Worm (Caenorhabditis elegans) whole organism, L2 larva: Measurements from ENCODE around the gene cpg-23.

Experiments
- C34F6.9 ChIP-seq: fragments of 150-350 bp; optimal IDR thresholded peaks from 2 replicates; lab custom pipeline; 2014; ENCODE audit warnings: missing biosample characterization, missing genetic modification characterization
- F13H6.1 ChIP-seq: sonication (generic microtip); optimal IDR thresholded peaks from 2 replicates; lab custom pipeline; 2016; ENCODE audit warnings: missing genetic modification characterization, missing compliant biosample characterization
- R02D3.7 ChIP-seq: fragments of 150-350 bp; optimal IDR thresholded peaks from 2 replicates; lab custom pipeline; 2014; ENCODE audit warnings: missing biosample characterization, missing genetic modification characterization
- Y55F3AM.14 ChIP-seq: fragments of 200-800 bp; sonication (Bioruptor generic); optimal IDR thresholded peaks from 2 replicates; lab custom pipeline; 2018; ENCODE audit warnings: mild to moderate bottlenecking, missing genetic modification characterization, missing compliant biosample characterization
- ZK546.5 ChIP-seq: sonication (generic microtip); optimal IDR thresholded peaks from 2 replicates; lab custom pipeline; 2017; ENCODE audit warnings: missing biosample characterization, missing genetic modification characterization
- alr-1 ChIP-seq: fragments of 150-350 bp; optimal IDR thresholded peaks from 2 replicates; lab custom pipeline; 2014; ENCODE audit warnings: missing biosample characterization, missing genetic modification characterization
- ama-1 ChIP-seq: fragments of 150-350 bp; optimal IDR thresholded peaks from 2 replicates; lab custom pipeline; 2018; ENCODE audit warnings: inconsistent platforms
- blmp-1 ChIP-seq: sonication (generic microtip); optimal IDR thresholded peaks from 2 replicates; lab custom pipeline; 2017; ENCODE audit warnings: missing genetic modification characterization, mild to moderate bottlenecking, missing compliant biosample characterization, antibody characterized with exemption, moderate library complexity; ENCODE audit not compliant: insufficient read depth
- ceh-82 ChIP-seq: fragments of 150-350 bp; optimal IDR thresholded peaks from 2 replicates; lab custom pipeline; 2014; ENCODE audit warnings: missing biosample characterization, missing genetic modification characterization
- crh-2 ChIP-seq: sonication (generic microtip); optimal IDR thresholded peaks from 2 replicates; lab custom pipeline; 2017; ENCODE audit warnings: missing biosample characterization, missing genetic modification characterization
- dmd-4 ChIP-seq: sonication (generic microtip); optimal IDR thresholded peaks from 2 replicates; lab custom pipeline; 2017; ENCODE audit warnings: missing biosample characterization, missing genetic modification characterization
- elt-1 ChIP-seq: fragments of 150-350 bp; optimal IDR thresholded peaks from 2 replicates; lab custom pipeline; 2014; ENCODE audit warnings: missing biosample characterization, missing genetic modification characterization
- elt-3 ChIP-seq: sonication (generic microtip); optimal IDR thresholded peaks from 2 replicates; lab custom pipeline; 2017; ENCODE audit warnings: missing biosample characterization, missing genetic modification characterization
- fos-1 ChIP-seq: fragments of 150-350 bp; optimal IDR thresholded peaks from 2 replicates; lab custom pipeline; 2014; ENCODE audit warnings: missing biosample characterization, missing genetic modification characterization
- gmeb-1 ChIP-seq: fragments of 150-350 bp; optimal IDR thresholded peaks from 2 replicates; lab custom pipeline; 2014; ENCODE audit warnings: missing biosample characterization, missing genetic modification characterization
- lin-11 ChIP-seq: fragments of 150-350 bp; sonication (generic microtip); optimal IDR thresholded peaks from 2 replicates; lab custom pipeline; 2014; ENCODE audit warnings: missing biosample characterization, missing genetic modification characterization, inconsistent platforms, mixed read lengths
- lsy-2 ChIP-seq, 2 experiments: fragments of 150-350 bp in 1 of 2; sonication (generic microtip) in 1 of 2; optimal IDR thresholded peaks; 2 replicates each; lab custom pipeline; 2014 to 2017; ENCODE audit warnings: missing biosample characterization in 2 of 2, missing genetic modification characterization in 2 of 2
- mab-5 ChIP-seq: fragments of 150-350 bp; optimal IDR thresholded peaks from 2 replicates; lab custom pipeline; 2014; ENCODE audit warnings: missing biosample characterization, missing genetic modification characterization
- mbf-1 ChIP-seq: sonication (generic microtip); optimal IDR thresholded peaks from 2 replicates; lab custom pipeline; 2017; ENCODE audit warnings: missing biosample characterization, missing genetic modification characterization
- nhr-11 ChIP-seq: fragments of 150-350 bp; optimal IDR thresholded peaks from 2 replicates; lab custom pipeline; 2014; ENCODE audit warnings: missing biosample characterization, missing genetic modification characterization
- nhr-12 ChIP-seq: fragments of 150-350 bp; optimal IDR thresholded peaks from 2 replicates; lab custom pipeline; 2014; ENCODE audit warnings: missing biosample characterization, missing genetic modification characterization
- nhr-21 ChIP-seq: fragments of 150-350 bp; optimal IDR thresholded peaks from 2 replicates; lab custom pipeline; 2014; ENCODE audit warnings: missing biosample characterization, missing genetic modification characterization
- nhr-23 ChIP-seq: fragments of 150-350 bp; optimal IDR thresholded peaks from 2 replicates; lab custom pipeline; 2014; ENCODE audit warnings: missing biosample characterization, missing genetic modification reagents, missing genetic modification characterization
- nhr-237 ChIP-seq: fragments of 150-350 bp; optimal IDR thresholded peaks from 2 replicates; lab custom pipeline; 2014; ENCODE audit warnings: missing biosample characterization, missing genetic modification characterization
- nhr-25 ChIP-seq: fragments of 150-350 bp; sonication (generic microtip); optimal IDR thresholded peaks from 3 replicates; lab custom pipeline; 2014; ENCODE audit warnings: missing biosample characterization, missing genetic modification characterization
- nhr-77 ChIP-seq: fragments of 150-350 bp; optimal IDR thresholded peaks from 2 replicates; lab custom pipeline; 2014; ENCODE audit warnings: missing biosample characterization, missing genetic modification characterization
- peb-1 ChIP-seq: fragments of 150-350 bp; optimal IDR thresholded peaks from 2 replicates; lab custom pipeline; 2014; ENCODE audit warnings: missing biosample characterization, missing genetic modification characterization
- sem-4 ChIP-seq: fragments of 150-350 bp; optimal IDR thresholded peaks from 2 replicates; lab custom pipeline; 2014; ENCODE audit warnings: missing biosample characterization, missing genetic modification reagents, missing genetic modification characterization
- sma-3 ChIP-seq: sonication (generic microtip); optimal IDR thresholded peaks from 2 replicates; lab custom pipeline; 2016; ENCODE audit warnings: missing genetic modification reagents, missing genetic modification characterization, missing compliant biosample characterization
- snpc-4 ChIP-seq: fragments of 150-350 bp; optimal IDR thresholded peaks from 2 replicates; lab custom pipeline; 2014; ENCODE audit warnings: missing biosample characterization, missing genetic modification characterization
- unc-39 ChIP-seq: fragments of 150-350 bp; optimal IDR thresholded peaks from 2 replicates; lab custom pipeline; 2014; ENCODE audit warnings: missing biosample characterization, missing genetic modification characterization
- unc-55 ChIP-seq: fragments of 150-350 bp; sonication (generic microtip); optimal IDR thresholded peaks from 3 replicates; lab custom pipeline; 2014; ENCODE audit warnings: missing biosample characterization, missing genetic modification reagents, missing genetic modification characterization
- unc-62 ChIP-seq: fragments of 150-350 bp; optimal IDR thresholded peaks from 2 replicates; lab custom pipeline; 2014; ENCODE audit warnings: missing biosample characterization, missing genetic modification reagents, missing genetic modification characterization
- zag-1 ChIP-seq: fragments of 150-350 bp; optimal IDR thresholded peaks from 2 replicates; lab custom pipeline; 2014; ENCODE audit warnings: missing biosample characterization, missing genetic modification characterization
- ztf-1 ChIP-seq: fragments of 200-800 bp; sonication (Bioruptor generic); conservative IDR thresholded peaks from 2 replicates; pipeline ENCODE4 v1.3.6; 2022; ENCODE audit warnings: missing genetic modification characterization, missing compliant biosample characterization
- ztf-11 ChIP-seq: sonication (generic microtip); optimal IDR thresholded peaks from 2 replicates; lab custom pipeline; 2017; ENCODE audit warnings: missing biosample characterization, missing genetic modification characterization

Gene cpg-23

DNA sequence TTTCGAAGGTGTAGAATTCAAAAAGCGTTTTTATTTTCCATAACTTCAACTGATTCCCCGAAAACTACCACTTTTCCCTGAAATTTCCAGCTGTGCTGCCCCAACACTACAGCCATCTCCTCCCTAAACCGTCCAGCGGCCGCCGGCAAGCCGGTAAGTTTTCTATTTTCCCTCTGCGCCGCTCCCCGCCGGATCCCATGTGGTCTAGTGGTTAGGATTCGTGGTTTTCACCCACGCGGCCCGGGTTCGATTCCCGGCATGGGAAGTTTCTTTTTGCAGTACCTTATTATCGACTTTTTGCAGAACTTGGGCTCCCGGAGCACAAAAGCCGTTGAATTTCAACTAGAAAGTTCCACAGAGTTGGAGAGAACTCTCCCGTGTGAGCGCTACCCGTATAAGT is 2.0 kb downstream of the cpg-23 start:
- TF ChIP-seq ztf-1 (GFP tag; lab: Robert Waterston, UW) (no peak), elt-3 (no peak), nhr-11 (tag; lab: Kevin White, UChicago) (no peak), unc-55 (no peak), nhr-23 (no peak), zag-1 (no peak), mab-5 (tag; lab: Kevin White, UChicago) (no peak), elt-1 (tag; lab: Kevin White, UChicago) (no peak), nhr-77 (tag; lab: Kevin White, UChicago) (no peak), nhr-25 (tag; lab: Kevin White, UChicago) (no peak), ztf-11 (tag; lab: Kevin White, UChicago) (no peak), unc-39 (tag; lab: Kevin White, UChicago) (no peak), lsy-2 (tag; optimal IDR thresholded peaks at IDR 0.05; lab: Kevin White, UChicago) (no peak), C34F6.9 (no peak)

DNA sequence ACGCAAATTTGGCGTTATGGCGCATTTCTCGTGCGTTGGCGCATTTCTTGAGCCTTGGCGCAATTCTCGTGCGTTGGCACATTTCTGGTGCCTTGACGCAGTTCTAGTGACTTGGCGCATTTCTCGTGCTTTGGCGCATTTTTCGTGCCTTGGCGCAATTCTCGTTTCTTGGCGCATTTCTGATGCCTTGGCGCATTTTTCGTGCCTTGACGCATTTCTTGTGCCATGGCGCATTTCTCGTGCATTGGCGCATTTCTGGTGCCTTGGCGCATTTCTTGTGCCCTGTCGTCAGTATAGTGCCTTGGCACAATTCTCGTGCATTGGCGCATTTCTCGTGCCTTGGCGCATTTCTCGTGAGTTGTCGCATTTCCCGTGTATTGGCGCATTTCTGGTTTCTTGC is 7.8 kb downstream of the cpg-23 start:
- TF ChIP-seq alr-1 (no peak), nhr-237 (no peak), nhr-12 (tag; lab: Kevin White, UChicago) (no peak), dmd-4 (no peak), mbf-1 (tag; lab: Kevin White, UChicago) (no peak), crh-2 (tag; lab: Kevin White, UChicago) (no peak), sem-4 (tag; lab: Kevin White, UChicago) (no peak), fos-1 (tag; lab: Kevin White, UChicago) (no peak), unc-55 (no peak), peb-1 (tag; lab: Kevin White, UChicago) (no peak), Y55F3AM.14 (GFP tag; lab: Kevin White, UChicago) (no peak), nhr-23 (no peak)

DNA sequence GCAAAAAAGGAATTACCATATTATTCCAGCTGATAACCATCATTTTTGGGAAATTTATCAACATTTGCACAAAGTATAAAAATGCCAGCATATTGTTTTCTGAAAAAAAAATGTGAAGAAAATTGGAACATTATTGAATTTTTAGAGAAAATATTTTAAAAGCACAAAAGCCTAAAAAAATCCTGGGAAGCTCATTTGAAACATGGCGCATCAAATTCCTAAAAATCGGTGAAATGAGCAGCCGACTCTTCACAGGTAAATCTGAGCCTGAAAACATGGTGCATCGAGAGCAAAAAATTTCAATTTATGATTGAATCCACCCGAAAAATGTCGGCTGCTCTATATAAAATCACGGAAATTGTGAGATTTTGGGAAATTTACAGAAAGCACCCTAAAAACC is 8.5 kb downstream of the cpg-23 start, which contains the start of gene Y39B6A.7:
Y39B6A.7 (minus strand) TSS at position 101 of the 400 bp plus-strand sequence.
- TF ChIP-seq ztf-1 (GFP tag; lab: Robert Waterston, UW) (no peak), blmp-1 (tag; lab: Kevin White, UChicago) (no peak), unc-39 (tag; lab: Kevin White, UChicago) (no peak), fos-1 (tag; lab: Kevin White, UChicago) (no peak), lsy-2 (tag; optimal IDR thresholded peaks at IDR 0.05; lab: Kevin White, UChicago) (no peak), gmeb-1 (tag; lab: Kevin White, UChicago) (no peak), nhr-11 (tag; lab: Kevin White, UChicago) (no peak), ZK546.5 (tag; lab: Kevin White, UChicago) (no peak), unc-62 (GFP tag; lab: Kevin White, UChicago) (no peak), mbf-1 (tag; lab: Kevin White, UChicago) (no peak), sma-3 (no peak), ama-1 (no peak), nhr-21 (tag; lab: Kevin White, UChicago) (no peak)

- TF ChIP-seq F13H6.1 (tag; lab: Kevin White, UChicago) (no peak), unc-62 (GFP tag; lab: Kevin White, UChicago) (no peak), lin-11 (tag; lab: Kevin White, UChicago) (no peak), Y55F3AM.14 (GFP tag; lab: Kevin White, UChicago) (no peak), snpc-4 (tag; lab: Kevin White, UChicago) (no peak), R02D3.7 (no peak), unc-39 (tag; lab: Kevin White, UChicago) (no peak), crh-2 (tag; lab: Kevin White, UChicago) (no peak), nhr-11 (tag; lab: Kevin White, UChicago) (no peak), ama-1 (no peak), sma-3 (no peak)
- TF ChIP-seq, all 48 proteins: peak for 0
Measured at ce11 chrV:19152328-19152727, 11.7 kb downstream of the cpg-23 start, which contains the start of gene Y39B6A.69. TSS of gene Y39B6A.69 (minus strand) at chrV:19152428.

DNA sequence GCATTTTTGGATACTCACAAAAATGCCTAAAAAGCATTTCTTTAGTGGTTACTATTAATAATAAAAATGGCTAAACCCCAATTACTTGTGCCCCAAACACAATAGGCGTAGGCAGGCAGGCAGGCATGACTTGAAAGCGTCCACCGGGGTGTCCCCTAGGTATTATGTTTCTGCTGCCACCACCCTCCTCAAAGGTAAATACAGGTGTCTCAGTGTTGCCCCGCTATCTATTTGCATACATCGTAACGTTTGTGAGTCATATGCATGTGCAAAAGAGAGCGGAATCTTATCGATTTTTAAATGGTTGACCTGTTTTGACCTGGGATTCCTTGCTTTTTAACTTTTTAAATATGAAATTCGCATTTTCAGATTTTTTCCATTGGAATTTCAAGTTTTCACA is 12.6 kb downstream of the cpg-23 start:
- peak; percentile 68 for TF ChIP-seq fos-1 (tag; lab: Kevin White, UChicago)
- no peak for TF ChIP-seq ceh-82
